Worm (Caenorhabditis elegans) whole organism, L3 larva: ENCODE measurements around the gene W09C2.10.

Experiments used
- R02D3.7 ChIP-seq: fragments of 150-350 bp; optimal IDR thresholded peaks from 2 replicates; lab custom pipeline; 2014; ENCODE audit warnings: missing biosample characterization, missing genetic modification characterization
- ZK546.5 ChIP-seq: sonication (generic microtip); optimal IDR thresholded peaks from 2 replicates; lab custom pipeline; 2017; ENCODE audit warnings: missing biosample characterization, missing genetic modification characterization
- ama-1 ChIP-seq: fragments of 150-350 bp; optimal IDR thresholded peaks from 2 replicates; lab custom pipeline; 2018
- ceh-16 ChIP-seq: sonication (generic microtip); optimal IDR thresholded peaks from 2 replicates; lab custom pipeline; 2017; ENCODE audit warnings: missing biosample characterization, missing genetic modification characterization
- ceh-82 ChIP-seq: fragments of 150-350 bp; optimal IDR thresholded peaks from 2 replicates; lab custom pipeline; 2014; ENCODE audit warnings: missing biosample characterization, missing genetic modification characterization
- ceh-9 ChIP-seq: sonication (generic microtip); optimal IDR thresholded peaks from 2 replicates; lab custom pipeline; 2018; ENCODE audit warnings: missing biosample characterization, missing genetic modification characterization
- egl-27 ChIP-seq: sonication (generic microtip); optimal IDR thresholded peaks from 4 replicates; lab custom pipeline; 2017; ENCODE audit warnings: missing biosample characterization, missing genetic modification reagents, missing genetic modification characterization
- egl-5 ChIP-seq: fragments of 150-350 bp; optimal IDR thresholded peaks from 2 replicates; lab custom pipeline; 2017; ENCODE audit warnings: missing biosample characterization, missing genetic modification reagents, missing genetic modification characterization, inconsistent platforms
- elt-1 ChIP-seq: fragments of 150-350 bp; optimal IDR thresholded peaks from 2 replicates; lab custom pipeline; 2014; ENCODE audit warnings: missing biosample characterization, missing genetic modification characterization
- elt-2 ChIP-seq: sonication (generic microtip); optimal IDR thresholded peaks from 2 replicates; lab custom pipeline; 2016; ENCODE audit warnings: missing genetic modification reagents, mild to moderate bottlenecking, missing genetic modification characterization, missing compliant biosample characterization
- elt-3 ChIP-seq, 3 experiments: fragments of 150-350 bp in 1 of 3; sonication (generic microtip) in 2 of 3; optimal IDR thresholded peaks; 2 replicates in 2 of 3; 4 replicates in 1 of 3; lab custom pipeline; 2014 to 2017; ENCODE audit warnings: missing biosample characterization in 3 of 3, missing genetic modification characterization in 3 of 3
- fkh-2 ChIP-seq: fragments of 150-350 bp; optimal IDR thresholded peaks from 2 replicates; lab custom pipeline; 2014; ENCODE audit warnings: missing biosample characterization, missing genetic modification reagents, missing genetic modification characterization
- fos-1 ChIP-seq: fragments of 150-350 bp; optimal IDR thresholded peaks from 2 replicates; lab custom pipeline; 2014; ENCODE audit warnings: missing biosample characterization, missing genetic modification characterization
- hmg-11 ChIP-seq: sonication (generic microtip); optimal IDR thresholded peaks from 2 replicates; lab custom pipeline; 2016; ENCODE audit warnings: missing genetic modification characterization, missing compliant biosample characterization
- jun-1 ChIP-seq: fragments of 150-350 bp; optimal IDR thresholded peaks from 2 replicates; lab custom pipeline; 2014; ENCODE audit warnings: missing biosample characterization, missing genetic modification reagents, missing genetic modification characterization
- lin-15B ChIP-seq: fragments of 150-350 bp; optimal IDR thresholded peaks from 2 replicates; lab custom pipeline; 2014; ENCODE audit warnings: missing biosample characterization, missing genetic modification characterization
- lin-39 ChIP-seq: fragments of 150-350 bp; optimal IDR thresholded peaks from 2 replicates; lab custom pipeline; 2018; ENCODE audit warnings: missing biosample characterization, missing genetic modification reagents, missing genetic modification characterization
- lsy-12 ChIP-seq: sonication (generic microtip); optimal IDR thresholded peaks from 2 replicates; lab custom pipeline; 2016; ENCODE audit warnings: mild to moderate bottlenecking, missing genetic modification characterization, missing compliant biosample characterization
- mml-1 ChIP-seq: fragments of 150-350 bp; sonication (generic microtip); optimal IDR thresholded peaks from 3 replicates; lab custom pipeline; 2014; ENCODE audit warnings: missing biosample characterization, missing genetic modification characterization
- nfya-1 ChIP-seq: sonication (generic microtip); optimal IDR thresholded peaks from 2 replicates; lab custom pipeline; 2017; ENCODE audit warnings: missing genetic modification characterization, mild to moderate bottlenecking, missing compliant biosample characterization, antibody characterized with exemption, moderate library complexity; ENCODE audit not compliant: insufficient read depth
- nhr-11 ChIP-seq: fragments of 150-350 bp; optimal IDR thresholded peaks from 2 replicates; lab custom pipeline; 2014; ENCODE audit warnings: missing biosample characterization, missing genetic modification characterization
- nhr-23 ChIP-seq: fragments of 150-350 bp; optimal IDR thresholded peaks from 2 replicates; lab custom pipeline; 2014; ENCODE audit warnings: missing biosample characterization, missing genetic modification reagents, missing genetic modification characterization
- nhr-28 ChIP-seq: fragments of 150-350 bp; optimal IDR thresholded peaks from 2 replicates; lab custom pipeline; 2014; ENCODE audit warnings: missing biosample characterization, missing genetic modification characterization
- nhr-43 ChIP-seq: sonication (generic microtip); optimal IDR thresholded peaks from 2 replicates; lab custom pipeline; 2016; ENCODE audit warnings: mild to moderate bottlenecking, missing genetic modification characterization, missing compliant biosample characterization; ENCODE audit not compliant: poor library complexity, severe bottlenecking
- nhr-67 ChIP-seq: fragments of 150-350 bp; optimal IDR thresholded peaks from 2 replicates; lab custom pipeline; 2014; ENCODE audit warnings: missing biosample characterization, missing genetic modification characterization
- nhr-76 ChIP-seq: fragments of 150-350 bp; sonication (generic microtip); optimal IDR thresholded peaks from 5 replicates; lab custom pipeline; 2014; ENCODE audit warnings: missing biosample characterization, missing genetic modification characterization
- nhr-77 ChIP-seq: fragments of 150-350 bp; optimal IDR thresholded peaks from 2 replicates; lab custom pipeline; 2014; ENCODE audit warnings: missing biosample characterization, missing genetic modification characterization
- pqm-1 ChIP-seq: fragments of 150-350 bp; optimal IDR thresholded peaks from 2 replicates; lab custom pipeline; 2017; ENCODE audit warnings: missing biosample characterization, missing genetic modification characterization, inconsistent platforms
- sea-2 ChIP-seq: fragments of 150-350 bp; sonication (generic microtip); optimal IDR thresholded peaks from 4 replicates; lab custom pipeline; 2014; ENCODE audit warnings: missing biosample characterization, missing genetic modification reagents, missing genetic modification characterization
- skn-1 ChIP-seq: fragments of 150-350 bp; optimal IDR thresholded peaks from 2 replicates; lab custom pipeline; 2014; ENCODE audit warnings: missing biosample characterization, missing genetic modification characterization
- tbx-2 ChIP-seq: sonication (generic microtip); optimal IDR thresholded peaks from 2 replicates; lab custom pipeline; 2016; ENCODE audit warnings: mild to moderate bottlenecking, missing genetic modification characterization, missing compliant biosample characterization
- unc-39 ChIP-seq: sonication (generic microtip); optimal IDR thresholded peaks from 4 replicates; lab custom pipeline; 2017; ENCODE audit warnings: missing biosample characterization, missing genetic modification characterization
- zag-1 ChIP-seq: fragments of 150-350 bp; optimal IDR thresholded peaks from 2 replicates; lab custom pipeline; 2014; ENCODE audit warnings: missing biosample characterization, missing genetic modification characterization
- ztf-11 ChIP-seq: fragments of 150-350 bp; optimal IDR thresholded peaks from 2 replicates; lab custom pipeline; 2014; ENCODE audit warnings: missing biosample characterization, missing genetic modification characterization
- ztf-4 ChIP-seq: fragments of 150-350 bp; optimal IDR thresholded peaks from 2 replicates; lab custom pipeline; 2014; ENCODE audit warnings: missing biosample characterization, missing genetic modification characterization

The W09C2.10 gene

ce11 chrIV:9633889-9634288 is 9.0 kb upstream of the W09C2.10 start:
- TF ChIP-seq hmg-11 (tag; lab: Kevin White, UChicago): no peak
- TF ChIP-seq elt-3 (tag; optimal IDR thresholded peaks at IDR 0.05; lab: Kevin White, UChicago): peak in 1 of 3 experiments; percentile 2
- TF ChIP-seq, all 47 proteins: peak for 1

DNA sequence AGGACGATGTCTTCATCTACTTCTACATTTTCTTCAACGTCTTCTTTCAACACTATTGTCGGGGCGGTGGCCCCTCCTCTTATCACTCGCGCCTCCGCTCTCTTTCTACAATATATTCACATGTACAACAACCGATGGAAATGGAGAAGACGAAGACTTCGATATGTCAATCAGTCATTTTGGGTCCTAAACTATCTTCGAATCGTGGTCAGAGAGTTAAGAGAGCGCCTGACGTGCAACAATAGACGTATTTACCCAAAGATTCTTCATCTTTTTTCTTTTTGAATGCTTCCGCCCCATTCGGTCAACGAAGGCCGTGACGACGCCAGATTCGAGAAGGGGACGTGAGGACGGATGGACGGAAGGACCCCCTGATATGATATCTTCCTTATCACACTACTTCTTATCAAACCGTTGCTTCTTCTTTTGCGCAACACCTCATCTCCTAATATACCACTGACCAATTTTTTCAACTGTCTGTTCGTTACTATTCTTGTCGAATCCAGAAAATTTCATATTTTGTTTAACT is 8.2 kb upstream of the W09C2.10 start:
- TF ChIP-seq lsy-12 (no peak), elt-3 (tag; optimal IDR thresholded peaks at IDR 0.05; lab: Kevin White, UChicago) (peak in 2 of 3 experiments; percentile 51 to 63), egl-5 (tag; lab: Kevin White, UChicago) (no peak), nhr-23 (tag; lab: Kevin White, UChicago) (peak; percentile 51)
- TF ChIP-seq, all 47 proteins: peak for 2

- TF ChIP-seq nhr-28 (tag; lab: Kevin White, UChicago) (no peak), R02D3.7 (tag; lab: Kevin White, UChicago) (no peak), nhr-76 (tag; lab: Kevin White, UChicago) (no peak), mml-1 (tag; lab: Kevin White, UChicago) (no peak), fos-1 (tag; lab: Kevin White, UChicago) (no peak), skn-1 (tag; lab: Kevin White, UChicago) (no peak), ztf-11 (tag; lab: Kevin White, UChicago) (no peak), zag-1 (no peak), unc-39 (tag; lab: Kevin White, UChicago) (no peak), ceh-16 (tag; lab: Kevin White, UChicago) (no peak), ama-1 (no peak), pqm-1 (tag; lab: Kevin White, UChicago) (no peak), lsy-12 (no peak), fkh-2 (no peak), lin-39 (tag; lab: Kevin White, UChicago) (no peak), ceh-82 (tag; lab: Kevin White, UChicago) (no peak), elt-1 (no peak), nhr-11 (tag; lab: Kevin White, UChicago) (no peak), egl-5 (tag; lab: Kevin White, UChicago) (no peak), tbx-2 (tag; lab: Kevin White, UChicago) (no peak)
Measured at ce11 chrIV:9632094-9632493, 7.2 kb upstream of the W09C2.10 start.

ce11 chrIV:9631579-9631978 is 6.7 kb upstream of the W09C2.10 start:
- TF ChIP-seq nhr-43 (no peak), ama-1 (no peak), lin-15B (tag; lab: Kevin White, UChicago) (no peak), nhr-23 (tag; lab: Kevin White, UChicago) (peak; percentile 20)

ce11 chrIV:9627033-9627432 is 2.2 kb upstream of the W09C2.10 start:
- TF ChIP-seq ama-1: no peak
- TF ChIP-seq hmg-11 (tag; lab: Kevin White, UChicago): no peak
- TF ChIP-seq ceh-9 (tag; lab: Kevin White, UChicago): no peak
- no peak for TF ChIP-seq nhr-76 (tag; lab: Kevin White, UChicago)
- no peak for TF ChIP-seq nhr-43
- no peak for TF ChIP-seq fkh-2
- TF ChIP-seq skn-1 (tag; lab: Kevin White, UChicago): no peak
- TF ChIP-seq sea-2 (GFP tag; lab: Kevin White, UChicago): no peak
- TF ChIP-seq fos-1 (tag; lab: Kevin White, UChicago): no peak
- TF ChIP-seq, all 47 proteins: peak for 0

DNA sequence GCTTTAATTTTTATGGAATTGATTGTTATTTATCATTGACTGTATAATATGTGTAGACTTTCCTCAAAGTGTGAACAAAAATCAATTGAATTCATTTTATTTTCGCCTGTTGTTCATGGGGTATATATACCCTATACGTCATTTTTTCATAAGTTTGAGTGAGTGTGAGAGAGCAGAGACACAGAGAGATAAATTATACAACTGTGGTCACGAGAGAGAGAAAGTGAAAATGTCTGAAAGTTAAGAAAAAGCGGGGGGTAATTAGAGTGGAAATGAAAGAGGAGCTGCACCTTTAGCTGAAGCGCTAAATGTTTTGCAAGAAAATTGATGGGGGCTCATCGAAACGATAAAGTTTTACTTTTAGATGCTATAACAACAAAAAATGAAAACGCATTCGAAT is 952 bp upstream of the W09C2.10 start:
- TF ChIP-seq nhr-76 (tag; lab: Kevin White, UChicago) (no peak), egl-27 (no peak), nhr-23 (tag; lab: Kevin White, UChicago) (peak; percentile 6), elt-3 (tag; optimal IDR thresholded peaks at IDR 0.05; lab: Kevin White, UChicago) (no peak), nfya-1 (tag; lab: Kevin White, UChicago) (no peak), lin-39 (tag; lab: Kevin White, UChicago) (no peak), unc-39 (tag; lab: Kevin White, UChicago) (no peak), ztf-4 (no peak), nhr-11 (tag; lab: Kevin White, UChicago) (no peak), ZK546.5 (tag; lab: Kevin White, UChicago) (no peak), nhr-77 (tag; lab: Kevin White, UChicago) (no peak), lsy-12 (no peak), elt-2 (tag; lab: Kevin White, UChicago) (peak; percentile 30), nhr-67 (tag; lab: Kevin White, UChicago) (no peak), jun-1 (peak; percentile 29), nhr-43 (no peak), sea-2 (GFP tag; lab: Kevin White, UChicago) (no peak)
- TF ChIP-seq, all 47 proteins: peak for 3
